Worm (Caenorhabditis elegans) whole organism, L1 larva: Measurements from ENCODE around the gene dhs-11.

Source experiments
- elt-3 ChIP-seq, 6 experiments: fragments of 150-350 bp in 1 of 6; sonication (generic microtip); optimal IDR thresholded peaks; 2 replicates each; lab custom pipeline; 2017 to 2018; ENCODE audit warnings: missing biosample characterization in 6 of 6, missing genetic modification characterization in 6 of 6, inconsistent platforms in 1 of 6
- lin-13 ChIP-seq: fragments of 150-350 bp; optimal IDR thresholded peaks from 2 replicates; lab custom pipeline; 2014; ENCODE audit warnings: missing biosample characterization, missing genetic modification reagents, missing genetic modification characterization
- pag-3 ChIP-seq: sonication (generic microtip); optimal IDR thresholded peaks from 2 replicates; lab custom pipeline; 2017; ENCODE audit warnings: missing genetic modification characterization, mild to moderate bottlenecking, missing compliant biosample characterization, antibody characterized with exemption, borderline replicate concordance; ENCODE audit not compliant: insufficient read depth
- sptf-1 ChIP-seq: fragments of 150-350 bp; optimal IDR thresholded peaks from 2 replicates; lab custom pipeline; 2014; ENCODE audit warnings: missing biosample characterization, missing genetic modification characterization
- unc-30 ChIP-seq: sonication (generic microtip); optimal IDR thresholded peaks from 2 replicates; lab custom pipeline; 2017; ENCODE audit warnings: missing biosample characterization, missing genetic modification characterization
- unc-62 ChIP-seq: fragments of 150-350 bp; optimal IDR thresholded peaks from 2 replicates; lab custom pipeline; 2014; ENCODE audit warnings: missing biosample characterization, missing genetic modification reagents, missing genetic modification characterization

- no peak for TF ChIP-seq sptf-1 (tag; lab: Kevin White, UChicago)
- no peak for TF ChIP-seq unc-30
- TF ChIP-seq elt-3 (tag; optimal IDR thresholded peaks at IDR 0.05; lab: Kevin White, UChicago) = no peak
- no peak for TF ChIP-seq lin-13
- no peak for TF ChIP-seq unc-62 (GFP tag; lab: Kevin White, UChicago)
- TF ChIP-seq pag-3 (tag; lab: Kevin White, UChicago) = no peak
Observed at ce11 chrIII:10596387-10596786, 46.3 kb downstream of the dhs-11 start, which contains the start of gene Y39A1A.3.
